Fruit fly (Drosophila melanogaster) whole organism, embryonic: ENCODE results near the gene Nrx-IV.
A peak's percentile ranks its signal among the peaks of the same experiment; 100 is the strongest.

ENCODE experiments used
- Ada2b ChIP-seq: fragments of 200-800 bp; sonication (Bioruptor generic); IDR thresholded peaks from 2 replicates; pipeline ENCODE4 v1.3.6; 2022; ENCODE audit warnings: missing biosample characterization, missing genetic modification characterization
- C15 ChIP-seq: fragments of 200-800 bp; sonication (Bioruptor generic); IDR thresholded peaks from 3 replicates; pipeline ENCODE4 v1.3.6; 2022; ENCODE audit warnings: missing biosample characterization, missing genetic modification characterization
- CG10209 ChIP-seq: fragments of 200-800 bp; sonication (Bioruptor generic); optimal IDR thresholded peaks from 3 replicates; lab custom pipeline; 2017; ENCODE audit warnings: missing biosample characterization, mild to moderate bottlenecking, missing genetic modification characterization, missing genetic modification reagents
- CG11093 ChIP-seq: fragments of 200-800 bp; sonication (Bioruptor generic); IDR thresholded peaks from 3 replicates; pipeline ENCODE4 v1.3.6; 2022; ENCODE audit warnings: missing biosample characterization, missing genetic modification characterization
- CG12071 ChIP-seq: fragments of 200-800 bp; sonication (Bioruptor generic); optimal IDR thresholded peaks from 3 replicates; lab custom pipeline; 2018; ENCODE audit warnings: missing biosample characterization, mild to moderate bottlenecking, missing genetic modification characterization
- CG12236 ChIP-seq: fragments of 200-800 bp; sonication (Bioruptor generic); optimal IDR thresholded peaks from 2 replicates; lab custom pipeline; 2016; ENCODE audit warnings: missing biosample characterization, missing genetic modification characterization
- CG13894 ChIP-seq: fragments of 200-800 bp; sonication (Bioruptor generic); optimal IDR thresholded peaks from 3 replicates; lab custom pipeline; 2018; ENCODE audit warnings: missing biosample characterization, mild to moderate bottlenecking, missing genetic modification characterization, moderate library complexity
- CG14441 ChIP-seq: fragments of 200-800 bp; sonication (Bioruptor generic); IDR thresholded peaks from 2 replicates; pipeline ENCODE4 v1.3.6; 2022; ENCODE audit warnings: missing biosample characterization, missing genetic modification characterization
- CG14667 ChIP-seq: fragments of 200-800 bp; sonication (Bioruptor generic); IDR thresholded peaks from 2 replicates; pipeline ENCODE4 v1.3.6; 2022; ENCODE audit warnings: missing biosample characterization, missing genetic modification characterization
- CG14860 ChIP-seq: fragments of 200-800 bp; sonication (Bioruptor generic); IDR thresholded peaks from 3 replicates; pipeline ENCODE4 v1.3.6; 2022; ENCODE audit warnings: missing biosample characterization, missing genetic modification characterization; ENCODE audit not compliant: partially characterized antibody
- CG1603 ChIP-seq: fragments of 200-800 bp; sonication (Bioruptor generic); optimal IDR thresholded peaks from 2 replicates; lab custom pipeline; 2019; ENCODE audit warnings: missing biosample characterization, mild to moderate bottlenecking, missing genetic modification characterization, moderate library complexity
- CG16779 ChIP-seq: fragments of 200-800 bp; sonication (Bioruptor generic); IDR thresholded peaks from 2 replicates; pipeline ENCODE4 v1.3.6; 2022; ENCODE audit warnings: missing biosample characterization, missing genetic modification characterization
- CG17359 ChIP-seq: fragments of 200-800 bp; sonication (Bioruptor generic); optimal IDR thresholded peaks from 3 replicates; lab custom pipeline; 2018; ENCODE audit warnings: missing biosample characterization, mild to moderate bottlenecking, missing genetic modification characterization, moderate library complexity
- CG17912 ChIP-seq: fragments of 200-800 bp; sonication (Bioruptor generic); optimal IDR thresholded peaks from 2 replicates; lab custom pipeline; 2018; ENCODE audit warnings: missing biosample characterization, mild to moderate bottlenecking, missing genetic modification characterization
- CG2678 ChIP-seq: fragments of 200-800 bp; sonication (Bioruptor generic); optimal IDR thresholded peaks from 3 replicates; lab custom pipeline; 2019; ENCODE audit warnings: missing biosample characterization, mild to moderate bottlenecking, missing genetic modification characterization, moderate library complexity
- CG3163 ChIP-seq: fragments of 200-800 bp; sonication (Bioruptor generic); optimal IDR thresholded peaks from 3 replicates; lab custom pipeline; 2016; ENCODE audit warnings: missing biosample characterization, missing genetic modification characterization
- CG33557 ChIP-seq: fragments of 200-800 bp; sonication (Bioruptor generic); optimal IDR thresholded peaks from 2 replicates; lab custom pipeline; 2019; ENCODE audit warnings: missing biosample characterization, mild to moderate bottlenecking, missing genetic modification characterization, moderate library complexity
- CG34224 ChIP-seq: fragments of 200-800 bp; sonication (Bioruptor generic); IDR thresholded peaks from 3 replicates; pipeline ENCODE4 v1.3.6; 2022; ENCODE audit warnings: missing biosample characterization, missing genetic modification characterization; ENCODE audit not compliant: partially characterized antibody
- CG6254 ChIP-seq: fragments of 200-800 bp; sonication (Bioruptor generic); optimal IDR thresholded peaks from 3 replicates; lab custom pipeline; 2017; ENCODE audit warnings: mild to moderate bottlenecking, missing biosample characterization, missing genetic modification reagents, missing genetic modification characterization
- CG9797 ChIP-seq: fragments of 200-800 bp; sonication (Bioruptor generic); optimal IDR thresholded peaks from 3 replicates; lab custom pipeline; 2018; ENCODE audit warnings: missing biosample characterization, mild to moderate bottlenecking, missing genetic modification characterization
- Dll ChIP-seq: fragments of 200-800 bp; sonication (Bioruptor generic); IDR thresholded peaks from 4 replicates; pipeline ENCODE4 v1.3.6; 2022; ENCODE audit warnings: missing biosample characterization, missing genetic modification characterization; ENCODE audit not compliant: partially characterized antibody
- Doc2 ChIP-seq: fragments of 200-800 bp; sonication (Bioruptor generic); IDR thresholded peaks from 2 replicates; pipeline ENCODE4 v1.3.6; 2022; ENCODE audit warnings: missing biosample characterization, missing genetic modification characterization
- Gug ChIP-seq: fragments of 200-800 bp; sonication (Bioruptor generic); IDR thresholded peaks from 4 replicates; pipeline ENCODE4 v1.3.6; 2022; ENCODE audit warnings: missing biosample characterization, missing genetic modification characterization
- HLH3B ChIP-seq: fragments of 200-800 bp; sonication (Bioruptor generic); IDR thresholded peaks from 2 replicates; pipeline ENCODE4 v1.3.6; 2022; ENCODE audit warnings: missing biosample characterization, missing genetic modification characterization
- HLH54F ChIP-seq: fragments of 200-800 bp; sonication (Bioruptor generic); optimal IDR thresholded peaks from 3 replicates; lab custom pipeline; 2016; ENCODE audit warnings: missing biosample characterization, missing genetic modification characterization
- MESR4 ChIP-seq: fragments of 200-800 bp; sonication (Bioruptor generic); optimal IDR thresholded peaks from 2 replicates; lab custom pipeline; 2018; ENCODE audit warnings: missing biosample characterization, mild to moderate bottlenecking, missing genetic modification characterization, moderate library complexity
- Nf-YB ChIP-seq: fragments of 200-800 bp; sonication (Bioruptor generic); optimal IDR thresholded peaks from 3 replicates; lab custom pipeline; 2019; ENCODE audit warnings: missing biosample characterization, mild to moderate bottlenecking, missing genetic modification characterization, moderate library complexity
- Opbp ChIP-seq: fragments of 200-800 bp; sonication (Bioruptor generic); IDR thresholded peaks from 3 replicates; pipeline ENCODE4 v1.3.6; 2022; ENCODE audit warnings: missing biosample characterization, missing genetic modification characterization; ENCODE audit not compliant: partially characterized antibody
- Scr ChIP-seq: fragments of 200-800 bp; sonication (Bioruptor generic); IDR thresholded peaks from 2 replicates; pipeline ENCODE4 v1.3.6; 2022; ENCODE audit warnings: missing biosample characterization, missing genetic modification characterization; ENCODE audit not compliant: partially characterized antibody
- Sry-δ ChIP-seq: fragments of 200-800 bp; sonication (Bioruptor generic); optimal IDR thresholded peaks from 2 replicates; lab custom pipeline; 2016; ENCODE audit warnings: missing biosample characterization, missing genetic modification characterization
- Taf1 ChIP-seq: fragments of 200-800 bp; sonication (Bioruptor generic); IDR thresholded peaks from 2 replicates; pipeline ENCODE4 v1.3.6; 2022; ENCODE audit warnings: missing biosample characterization, missing genetic modification characterization
- amos ChIP-seq: fragments of 200-800 bp; sonication (Bioruptor generic); IDR thresholded peaks from 2 replicates; pipeline ENCODE4 v1.3.6; 2022; ENCODE audit warnings: missing biosample characterization, missing genetic modification characterization; ENCODE audit not compliant: partially characterized antibody
- ato ChIP-seq: fragments of 200-800 bp; sonication (Bioruptor generic); IDR thresholded peaks from 2 replicates; pipeline ENCODE4 v1.3.6; 2022; ENCODE audit warnings: missing biosample characterization, missing genetic modification characterization; ENCODE audit not compliant: partially characterized antibody
- bcd ChIP-seq: fragments of 200-800 bp; sonication (Bioruptor generic); optimal IDR thresholded peaks from 2 replicates; lab custom pipeline; 2017; ENCODE audit warnings: missing biosample characterization, mild to moderate bottlenecking, missing genetic modification characterization
- bigmax ChIP-seq: fragments of 200-800 bp; sonication (Bioruptor generic); optimal IDR thresholded peaks from 2 replicates; lab custom pipeline; 2018; ENCODE audit warnings: missing biosample characterization, mild to moderate bottlenecking, missing genetic modification characterization
- br ChIP-seq: fragments of >200 bp; optimal IDR thresholded peaks from 2 replicates; lab custom pipeline; 2017
- chinmo ChIP-seq: fragments of 200-800 bp; sonication (Bioruptor generic); IDR thresholded peaks from 4 replicates; pipeline ENCODE4 v1.3.6; 2022; ENCODE audit warnings: missing biosample characterization, missing genetic modification characterization; ENCODE audit not compliant: partially characterized antibody
- eve ChIP-seq, 2 experiments: fragments of >200 bp; optimal IDR thresholded peaks; 2 replicates each; lab custom pipeline; 2017; ENCODE audit warnings: missing biosample characterization in 2 of 2, missing genetic modification characterization in 2 of 2
- fd64A ChIP-seq: fragments of 200-800 bp; sonication (Bioruptor generic); optimal IDR thresholded peaks from 3 replicates; lab custom pipeline; 2018; ENCODE audit warnings: missing biosample characterization, mild to moderate bottlenecking, missing genetic modification characterization
- fu2 ChIP-seq: fragments of 200-800 bp; sonication (Bioruptor generic); optimal IDR thresholded peaks from 2 replicates; lab custom pipeline; 2016; ENCODE audit warnings: missing biosample characterization, missing genetic modification characterization
- grn ChIP-seq: fragments of 200-800 bp; sonication (Bioruptor generic); optimal IDR thresholded peaks from 3 replicates; lab custom pipeline; 2017; ENCODE audit warnings: missing biosample characterization, missing genetic modification characterization
- hbn ChIP-seq: fragments of 200-800 bp; sonication (Bioruptor generic); IDR thresholded peaks from 2 replicates; pipeline ENCODE4 v1.3.6; 2022; ENCODE audit warnings: missing biosample characterization, missing genetic modification characterization; ENCODE audit not compliant: partially characterized antibody
- lola ChIP-seq, 3 experiments: fragments of >200 bp in 2 of 3; fragments of 200-800 bp in 1 of 3; sonication (Bioruptor generic) in 1 of 3; optimal IDR thresholded peaks; 2 replicates each; lab custom pipeline; 2017 to 2019; ENCODE audit warnings: missing biosample characterization in 3 of 3, missing genetic modification characterization in 3 of 3, mild to moderate bottlenecking in 1 of 3, moderate library complexity in 1 of 3
- nmo ChIP-seq: fragments of 200-800 bp; sonication (Bioruptor generic); optimal IDR thresholded peaks from 2 replicates; lab custom pipeline; 2018; ENCODE audit warnings: missing biosample characterization, mild to moderate bottlenecking, missing genetic modification characterization, moderate library complexity
- phol ChIP-seq: fragments of 200-800 bp; sonication (Bioruptor generic); optimal IDR thresholded peaks from 3 replicates; lab custom pipeline; 2018; ENCODE audit warnings: missing biosample characterization, mild to moderate bottlenecking, missing genetic modification characterization, moderate library complexity
- psq ChIP-seq: fragments of 200-800 bp; sonication (Bioruptor generic); optimal IDR thresholded peaks from 2 replicates; lab custom pipeline; 2017; ENCODE audit warnings: missing biosample characterization, missing genetic modification characterization
- sc ChIP-seq, 3 experiments: fragments of >200 bp in 2 of 3; fragments of 200-800 bp in 1 of 3; sonication (Bioruptor generic) in 1 of 3; optimal IDR thresholded peaks; 2 replicates in 2 of 3; 3 replicates in 1 of 3; lab custom pipeline; 2017; ENCODE audit warnings: mild to moderate bottlenecking in 1 of 3, missing biosample characterization in 1 of 3, missing genetic modification characterization in 1 of 3, missing genetic modification reagents in 1 of 3
- sqz ChIP-seq: fragments of 200-800 bp; sonication (Bioruptor generic); optimal IDR thresholded peaks from 3 replicates; lab custom pipeline; 2018; ENCODE audit warnings: missing biosample characterization, mild to moderate bottlenecking, missing genetic modification characterization

Gene Nrx-IV

dm6 chr3L:12119875-12120485, 26.3 kb upstream of the Nrx-IV start, which contains the start of gene CG11560 (continued):
- no peak for TF ChIP-seq fd64A (GFP tag; lab: Kevin White, UChicago)
- no peak for TF ChIP-seq CG9797 (GFP tag; lab: Kevin White, UChicago)
- TF ChIP-seq CG12071 (GFP tag; lab: Kevin White, UChicago), result no peak
- no peak for TF ChIP-seq CG3163 (GFP tag; lab: Kevin White, UChicago)
- TF ChIP-seq CG2678 (tag; lab: Kevin White, UChicago), result no peak
- no peak for TF ChIP-seq CG11093 (GFP tag; lab: Robert Waterston, UW)
- TF ChIP-seq HLH3B, result no peak
- TF ChIP-seq CG17359 (tag; lab: Kevin White, UChicago), result peak; percentile 83
- no peak for TF ChIP-seq CG10209 (GFP tag; lab: Kevin White, UChicago)
- TF ChIP-seq amos (GFP tag; lab: Robert Waterston, UW), result peak; percentile 76
- no peak for TF ChIP-seq CG14441 (GFP tag; lab: Robert Waterston, UW)
- no peak for TF ChIP-seq CG6254 (GFP tag; lab: Kevin White, UChicago)
- no peak for TF ChIP-seq Doc2 (GFP tag; lab: Robert Waterston, UW)
- TF ChIP-seq MESR4 (GFP tag; lab: Kevin White, UChicago), result peak; percentile 72
- TF ChIP-seq CG14860 (GFP tag; lab: Robert Waterston, UW), result peak; percentile 66; the same call in 2 of the 3 replicates
- TF ChIP-seq CG33557 (GFP tag; lab: Kevin White, UChicago), result no peak
- peak; percentile 37 for TF ChIP-seq CG1603
- no peak for TF ChIP-seq CG12236 (GFP tag; lab: Kevin White, UChicago)
- TF ChIP-seq chinmo (GFP tag; lab: Robert Waterston, UW), result 0 out of 4 replicates have a peak, but pooled peaks have one; percentile 29
- no peak for TF ChIP-seq Ada2b (GFP tag; lab: Robert Waterston, UW)
- no peak for TF ChIP-seq grn (GFP tag; lab: Kevin White, UChicago)
- TF ChIP-seq Scr (GFP tag; lab: Robert Waterston, UW), result peak; percentile 73
- TF ChIP-seq CG34224 (GFP tag; lab: Robert Waterston, UW), result peak; percentile 67
- peak; percentile 61 for TF ChIP-seq Sry-δ (GFP tag; lab: Kevin White, UChicago)
- peak; percentile 71 for TF ChIP-seq hbn
- TF ChIP-seq CG16779 (GFP tag; lab: Robert Waterston, UW), result no peak
- TF ChIP-seq bcd (GFP tag; lab: Kevin White, UChicago), result no peak
- no peak for TF ChIP-seq lola (GFP tag; optimal IDR thresholded peaks at IDR 0.05; lab: Kevin White, UChicago)
- no peak for TF ChIP-seq sc (optimal IDR thresholded peaks at IDR 0.05; lab: Kevin White, UChicago)
- TF ChIP-seq sc (GFP tag; optimal IDR thresholded peaks at IDR 0.05; lab: Kevin White, UChicago), result no peak
- no peak for TF ChIP-seq Nf-YB
- TF ChIP-seq Opbp (GFP tag; lab: Robert Waterston, UW), result peak; percentile 40; the same call in 2 of the 3 replicates
- TF ChIP-seq psq (GFP tag; lab: Kevin White, UChicago), result no peak
- TF ChIP-seq Taf1, result no peak
- TF ChIP-seq HLH54F (GFP tag; lab: Kevin White, UChicago), result no peak
- peak; percentile 43 for TF ChIP-seq phol (tag; lab: Kevin White, UChicago)
- peak; percentile 26 for TF ChIP-seq ato (GFP tag; lab: Robert Waterston, UW)
- no peak for TF ChIP-seq fu2 (GFP tag; lab: Kevin White, UChicago)
- TF ChIP-seq Gug (GFP tag; lab: Robert Waterston, UW), result no peak
- no peak for TF ChIP-seq CG13894 (tag; lab: Kevin White, UChicago)
- peak; percentile 60 for TF ChIP-seq sqz (GFP tag; lab: Kevin White, UChicago)
- no peak for TF ChIP-seq CG17912
- TF ChIP-seq Dll (GFP tag; lab: Robert Waterston, UW), result peak; percentile 80
- TF ChIP-seq C15 (GFP tag; lab: Robert Waterston, UW), result no peak
- no peak for TF ChIP-seq bigmax (GFP tag; lab: Kevin White, UChicago)
- no peak for TF ChIP-seq CG14667 (GFP tag; lab: Robert Waterston, UW)
- no peak for TF ChIP-seq br (lab: Kevin White, UChicago)
- no peak for TF ChIP-seq eve (GFP tag; optimal IDR thresholded peaks at IDR 0.05; lab: Kevin White, UChicago)
- TF ChIP-seq nmo, result no peak
